Fruit fly (Drosophila melanogaster) whole organism, embryonic: ENCODE measurements around the gene CG46244.
A peak's percentile ranks its signal among the peaks of the same experiment; 100 is the strongest.

Experiments
- Adf1 ChIP-seq: fragments of 200-800 bp; sonication (Bioruptor generic); IDR thresholded peaks from 2 replicates; pipeline ENCODE4 v1.3.6; 2022; ENCODE audit warnings: missing biosample characterization, missing genetic modification characterization
- Atf-2 ChIP-seq: fragments of 200-800 bp; sonication (Bioruptor generic); optimal IDR thresholded peaks from 2 replicates; lab custom pipeline; 2016; ENCODE audit warnings: missing biosample characterization, missing genetic modification characterization
- Bdp1 ChIP-seq: fragments of 200-800 bp; sonication (Bioruptor generic); optimal IDR thresholded peaks from 3 replicates; lab custom pipeline; 2016; ENCODE audit warnings: missing biosample characterization, missing genetic modification characterization
- CG10209 ChIP-seq: fragments of 200-800 bp; sonication (Bioruptor generic); optimal IDR thresholded peaks from 3 replicates; lab custom pipeline; 2017; ENCODE audit warnings: missing biosample characterization, mild to moderate bottlenecking, missing genetic modification characterization, missing genetic modification reagents
- CG10267 ChIP-seq: fragments of 200-800 bp; sonication (Bioruptor generic); optimal IDR thresholded peaks from 2 replicates; lab custom pipeline; 2018; ENCODE audit warnings: missing biosample characterization, mild to moderate bottlenecking, missing genetic modification characterization, moderate library complexity
- CG11456 ChIP-seq: fragments of 200-800 bp; sonication (Bioruptor generic); IDR thresholded peaks from 3 replicates; pipeline ENCODE4 v1.3.6; 2022; ENCODE audit warnings: missing biosample characterization, missing genetic modification characterization
- CG12155 ChIP-seq: fragments of 200-800 bp; sonication (Bioruptor generic); optimal IDR thresholded peaks from 3 replicates; lab custom pipeline; 2016; ENCODE audit warnings: missing biosample characterization, missing genetic modification characterization
- CG14441 ChIP-seq: fragments of 200-800 bp; sonication (Bioruptor generic); IDR thresholded peaks from 2 replicates; pipeline ENCODE4 v1.3.6; 2022; ENCODE audit warnings: missing biosample characterization, missing genetic modification characterization
- CG1529 ChIP-seq: fragments of 200-800 bp; sonication (Bioruptor generic); optimal IDR thresholded peaks from 3 replicates; lab custom pipeline; 2018; ENCODE audit warnings: missing biosample characterization, missing genetic modification characterization
- CG1647 ChIP-seq: fragments of 200-800 bp; sonication (Bioruptor generic); optimal IDR thresholded peaks from 3 replicates; lab custom pipeline; 2016; ENCODE audit warnings: missing biosample characterization, missing genetic modification characterization
- CG17186 ChIP-seq: fragments of 200-800 bp; sonication (Bioruptor generic); optimal IDR thresholded peaks from 3 replicates; lab custom pipeline; 2017; ENCODE audit warnings: missing biosample characterization, missing genetic modification reagents, missing genetic modification characterization
- CG17328 ChIP-seq: fragments of 200-800 bp; sonication (Bioruptor generic); IDR thresholded peaks from 2 replicates; pipeline ENCODE4 v1.3.6; 2022; ENCODE audit warnings: missing biosample characterization, missing genetic modification characterization
- CG1792 ChIP-seq: fragments of 200-800 bp; sonication (Bioruptor generic); optimal IDR thresholded peaks from 2 replicates; lab custom pipeline; 2016; ENCODE audit warnings: missing biosample characterization, missing genetic modification characterization
- CG2712 ChIP-seq: fragments of 200-800 bp; optimal IDR thresholded peaks from 3 replicates; lab custom pipeline; 2019; ENCODE audit warnings: missing biosample characterization, mild to moderate bottlenecking, missing genetic modification characterization, moderate library complexity
- CG30403 ChIP-seq: fragments of 200-800 bp; sonication (Bioruptor generic); optimal IDR thresholded peaks from 3 replicates; lab custom pipeline; 2016; ENCODE audit warnings: missing biosample characterization, missing genetic modification characterization
- CG3163 ChIP-seq: fragments of 200-800 bp; sonication (Bioruptor generic); optimal IDR thresholded peaks from 3 replicates; lab custom pipeline; 2016; ENCODE audit warnings: missing biosample characterization, missing genetic modification characterization
- CG33213 ChIP-seq: fragments of 200-800 bp; sonication (Bioruptor generic); optimal IDR thresholded peaks from 3 replicates; lab custom pipeline; 2016; ENCODE audit warnings: missing biosample characterization, missing genetic modification characterization
- CG33557 ChIP-seq: fragments of 200-800 bp; sonication (Bioruptor generic); optimal IDR thresholded peaks from 2 replicates; lab custom pipeline; 2019; ENCODE audit warnings: missing biosample characterization, mild to moderate bottlenecking, missing genetic modification characterization, moderate library complexity
- CG3726 ChIP-seq: fragments of 200-800 bp; sonication (Bioruptor generic); IDR thresholded peaks from 3 replicates; pipeline ENCODE4, ENCODE4 v1.3.6; 2022; ENCODE audit warnings: missing biosample characterization, missing genetic modification characterization
- CG3847 ChIP-seq: fragments of 200-800 bp; sonication (Bioruptor generic); IDR thresholded peaks from 2 replicates; pipeline ENCODE4 v1.3.6; 2022; ENCODE audit warnings: missing biosample characterization, missing genetic modification characterization
- CG6689 ChIP-seq: fragments of 200-800 bp; sonication (Bioruptor generic); IDR thresholded peaks from 2 replicates; pipeline ENCODE4 v1.3.6; 2022; ENCODE audit warnings: missing biosample characterization, missing genetic modification characterization
- CG6765 ChIP-seq: fragments of 200-800 bp; sonication (Bioruptor generic); optimal IDR thresholded peaks from 3 replicates; lab custom pipeline; 2017; ENCODE audit warnings: missing biosample characterization, mild to moderate bottlenecking, missing genetic modification characterization
- CG6813 ChIP-seq: fragments of 200-800 bp; sonication (Bioruptor generic); optimal IDR thresholded peaks from 2 replicates; lab custom pipeline; 2017; ENCODE audit warnings: missing biosample characterization, missing genetic modification characterization, mild to moderate bottlenecking, moderate library complexity, missing genetic modification reagents
- CG7928 ChIP-seq: fragments of 200-800 bp; sonication (Bioruptor generic); optimal IDR thresholded peaks from 2 replicates; lab custom pipeline; 2017; ENCODE audit warnings: missing biosample characterization, mild to moderate bottlenecking, missing genetic modification characterization
- CG7987 ChIP-seq: fragments of 200-800 bp; sonication (Bioruptor generic); optimal IDR thresholded peaks from 2 replicates; lab custom pipeline; 2018; ENCODE audit warnings: missing biosample characterization, mild to moderate bottlenecking, missing genetic modification characterization, moderate library complexity
- CG8281 ChIP-seq: fragments of 200-800 bp; sonication (Bioruptor generic); optimal IDR thresholded peaks from 2 replicates; lab custom pipeline; 2018; ENCODE audit warnings: missing biosample characterization, mild to moderate bottlenecking, missing genetic modification characterization, moderate library complexity
- CHES-1-like ChIP-seq: fragments of 200-800 bp; sonication (Bioruptor generic); optimal IDR thresholded peaks from 2 replicates; lab custom pipeline; 2016; ENCODE audit warnings: missing biosample characterization, missing genetic modification characterization
- Camta ChIP-seq: fragments of 200-800 bp; sonication (Bioruptor generic); optimal IDR thresholded peaks from 2 replicates; lab custom pipeline; 2016; ENCODE audit warnings: missing biosample characterization, missing genetic modification characterization
- Drgx ChIP-seq: fragments of 200-800 bp; sonication (Bioruptor generic); IDR thresholded peaks from 2 replicates; pipeline ENCODE4 v1.3.6; 2022; ENCODE audit warnings: missing biosample characterization, missing genetic modification characterization
- E2f2 ChIP-seq: fragments of 200-800 bp; sonication (Bioruptor generic); IDR thresholded peaks from 2 replicates; pipeline ENCODE4 v1.3.6; 2022; ENCODE audit warnings: missing biosample characterization, missing genetic modification characterization
- Mad ChIP-seq: fragments of 200-800 bp; sonication (Bioruptor generic); optimal IDR thresholded peaks from 2 replicates; lab custom pipeline; 2016; ENCODE audit warnings: missing biosample characterization, missing genetic modification characterization
- NfI ChIP-seq: fragments of 200-800 bp; sonication (Bioruptor generic); optimal IDR thresholded peaks from 3 replicates; lab custom pipeline; 2018; ENCODE audit warnings: missing biosample characterization, mild to moderate bottlenecking, missing genetic modification characterization, moderate library complexity
- Side ChIP-seq: fragments of 200-800 bp; sonication (Bioruptor generic); optimal IDR thresholded peaks from 2 replicates; lab custom pipeline; 2016; ENCODE audit warnings: missing biosample characterization, missing genetic modification characterization
- Vsx1 ChIP-seq: fragments of 200-800 bp; sonication (Bioruptor generic); optimal IDR thresholded peaks from 2 replicates; lab custom pipeline; 2017; ENCODE audit warnings: missing biosample characterization, mild to moderate bottlenecking, missing genetic modification characterization, missing genetic modification reagents
- abd-A ChIP-seq: fragments of 200-800 bp; sonication (Bioruptor generic); optimal IDR thresholded peaks from 3 replicates; lab custom pipeline; 2019; ENCODE audit warnings: missing biosample characterization, mild to moderate bottlenecking, missing genetic modification characterization, moderate library complexity
- bab2 ChIP-seq: fragments of 200-800 bp; sonication (Bioruptor generic); optimal IDR thresholded peaks from 2 replicates; lab custom pipeline; 2016; ENCODE audit warnings: missing biosample characterization, missing genetic modification characterization
- dimm ChIP-seq: fragments of 200-800 bp; sonication (Bioruptor generic); IDR thresholded peaks from 2 replicates; pipeline ENCODE4 v1.3.6; 2022; ENCODE audit warnings: missing biosample characterization, missing genetic modification characterization
- dmrt99B ChIP-seq: fragments of 200-800 bp; sonication (Bioruptor generic); optimal IDR thresholded peaks from 2 replicates; lab custom pipeline; 2018; ENCODE audit warnings: missing biosample characterization, mild to moderate bottlenecking, missing genetic modification characterization, moderate library complexity
- dpn ChIP-seq, 2 experiments: fragments of 200-800 bp; sonication (Bioruptor generic); optimal IDR thresholded peaks; 3 replicates each; lab custom pipeline; 2016; ENCODE audit warnings: missing biosample characterization in 2 of 2, missing genetic modification characterization in 2 of 2
- fd96Cb ChIP-seq: fragments of 200-800 bp; sonication (Bioruptor generic); optimal IDR thresholded peaks from 2 replicates; lab custom pipeline; 2018; ENCODE audit warnings: missing biosample characterization, mild to moderate bottlenecking, missing genetic modification characterization, moderate library complexity
- fru ChIP-seq: fragments of >200 bp; optimal IDR thresholded peaks from 2 replicates; lab custom pipeline; 2017
- hth ChIP-seq: fragments of >200 bp; optimal IDR thresholded peaks from 2 replicates; lab custom pipeline; 2017; ENCODE audit warnings: inconsistent platforms
- ind ChIP-seq: fragments of 200-800 bp; sonication (Bioruptor generic); optimal IDR thresholded peaks from 3 replicates; lab custom pipeline; 2016; ENCODE audit warnings: missing biosample characterization, missing genetic modification characterization
- jumu ChIP-seq: fragments of 200-800 bp; sonication (Bioruptor generic); optimal IDR thresholded peaks from 3 replicates; lab custom pipeline; 2016; ENCODE audit warnings: missing biosample characterization, missing genetic modification characterization
- ken ChIP-seq: fragments of 200-800 bp; sonication (Bioruptor generic); IDR thresholded peaks from 3 replicates; pipeline ENCODE4 v1.3.6; 2022; ENCODE audit warnings: missing biosample characterization, missing genetic modification characterization
- pan ChIP-seq, 4 experiments: fragments of >200 bp in 3 of 4; fragments of 200-800 bp in 1 of 4; sonication (Bioruptor generic) in 1 of 4; optimal IDR thresholded peaks in 3 of 4; IDR thresholded peaks in 1 of 4; 2 replicates each; pipeline versions ENCODE4 v1.3.6 to Lab custom; 2017 to 2022; ENCODE audit warnings: missing biosample characterization in 2 of 4, missing genetic modification characterization in 2 of 4, mixed read lengths in 1 of 4
- pho ChIP-seq: fragments of 200-800 bp; sonication (Bioruptor generic); optimal IDR thresholded peaks from 2 replicates; lab custom pipeline; 2016; ENCODE audit warnings: missing biosample characterization, missing genetic modification characterization
- ranshi ChIP-seq: fragments of 200-800 bp; sonication (Bioruptor generic); IDR thresholded peaks from 2 replicates; pipeline ENCODE4 v1.3.6; 2022; ENCODE audit warnings: missing biosample characterization, missing genetic modification characterization
- slou ChIP-seq: fragments of 200-800 bp; sonication (Bioruptor generic); optimal IDR thresholded peaks from 3 replicates; lab custom pipeline; 2016; ENCODE audit warnings: missing biosample characterization, missing genetic modification characterization
- tna ChIP-seq: fragments of 200-800 bp; sonication (Bioruptor generic); IDR thresholded peaks from 2 replicates; pipeline ENCODE4 v1.3.6; 2022; ENCODE audit warnings: missing biosample characterization, missing genetic modification characterization; ENCODE audit not compliant: partially characterized antibody
- vvl ChIP-seq: fragments of 200-800 bp; sonication (Bioruptor generic); IDR thresholded peaks from 2 replicates; pipeline ENCODE4 v1.3.6; 2022; ENCODE audit warnings: missing biosample characterization, missing genetic modification characterization

Gene CG46244

DNA sequence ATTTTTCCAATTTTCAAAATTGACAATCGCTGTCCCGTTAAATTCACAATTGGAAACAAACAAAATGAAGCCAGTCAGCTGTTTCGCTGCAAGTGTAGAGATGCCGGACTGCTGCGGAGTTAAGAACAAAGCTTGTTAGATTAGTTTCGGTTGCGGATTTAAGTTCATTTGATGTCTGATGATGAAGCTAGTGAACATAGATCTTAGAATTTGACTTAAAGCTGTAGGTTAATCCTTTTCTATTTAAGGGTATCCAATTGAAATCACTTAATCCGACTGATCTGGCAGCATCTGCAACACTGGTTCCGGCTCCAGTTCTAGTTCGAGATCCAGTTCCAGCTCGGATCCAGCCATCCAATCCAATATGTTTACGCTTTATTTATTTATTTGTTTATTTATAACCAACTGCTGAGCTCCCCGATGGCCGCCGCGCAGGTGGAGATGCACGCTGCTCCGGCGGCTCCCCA lies 22.4 kb upstream of the CG46244 start, which contains the start of the genes PCNA2 and CG10366 (continued):
- no peak for TF ChIP-seq Vsx1 (GFP tag; lab: Kevin White, UChicago)
- peak; percentile 81 for TF ChIP-seq CG30403 (GFP tag; lab: Kevin White, UChicago)
- TF ChIP-seq CG17328 (GFP tag; lab: Robert Waterston, UW): peak; percentile 43; the same call in 1 of the 2 replicates
- peak; percentile 77 for TF ChIP-seq bab2 (GFP tag; lab: Kevin White, UChicago)
- TF ChIP-seq Adf1: no peak
- no peak for TF ChIP-seq pan (optimal IDR thresholded peaks at IDR 0.05; lab: Kevin White, UChicago)
- TF ChIP-seq pan (GFP tag; optimal IDR thresholded peaks at IDR 0.05 in 1 of 2, IDR thresholded peaks at IDR 0.05 in 1 of 2): peak in 1 of 2 experiments; percentile 48
- TF ChIP-seq jumu: peak; percentile 78
- peak; percentile 46 for TF ChIP-seq dmrt99B (tag; lab: Kevin White, UChicago)
- no peak for TF ChIP-seq hth
- TF ChIP-seq CG6813 (GFP tag; lab: Kevin White, UChicago): no peak
- peak; percentile 71 for TF ChIP-seq Side
- peak; percentile 57 for TF ChIP-seq Atf-2 (GFP tag; lab: Kevin White, UChicago)
- no peak for TF ChIP-seq ranshi (GFP tag; lab: Robert Waterston, UW)
- peak; percentile 67 for TF ChIP-seq E2f2 (GFP tag; lab: Robert Waterston, UW)
- peak; percentile 76 for TF ChIP-seq Mad
- TF ChIP-seq CG11456 (GFP tag; lab: Robert Waterston, UW): peak; percentile 60; the same call in 1 of the 3 replicates
- TF ChIP-seq CG14441: peak; percentile 46; the same call in 1 of the 2 replicates
- peak; percentile 58 for TF ChIP-seq CG33557 (GFP tag; lab: Kevin White, UChicago)
- TF ChIP-seq Drgx (GFP tag; lab: Robert Waterston, UW): no peak
- TF ChIP-seq CG33213: peak; percentile 89
- TF ChIP-seq abd-A (tag; lab: Kevin White, UChicago): no peak
- TF ChIP-seq CG3726: no peak
- peak; percentile 84 for TF ChIP-seq CG2712
- peak; percentile 57 for TF ChIP-seq CG6689
- peak; percentile 88 for TF ChIP-seq CG3847 (GFP tag; lab: Robert Waterston, UW)
- peak; percentile 54; the same call in 1 of the 2 replicates for TF ChIP-seq vvl (GFP tag; lab: Robert Waterston, UW)
- TF ChIP-seq dpn (GFP tag; optimal IDR thresholded peaks at IDR 0.05; lab: Kevin White, UChicago): peak; percentile 75 to 80
- peak; percentile 71 for TF ChIP-seq CG17186
- TF ChIP-seq CG8281: peak; percentile 27
- peak; percentile 82 for TF ChIP-seq CHES-1-like (GFP tag; lab: Kevin White, UChicago)
- TF ChIP-seq fd96Cb (tag; lab: Kevin White, UChicago): peak; percentile 3
- TF ChIP-seq CG3163 (GFP tag; lab: Kevin White, UChicago): peak; percentile 49
- peak; percentile 51 for TF ChIP-seq Camta
- no peak for TF ChIP-seq tna (GFP tag; lab: Robert Waterston, UW)
- peak; percentile 42 for TF ChIP-seq CG10209
- TF ChIP-seq CG12155 (GFP tag; lab: Kevin White, UChicago): peak; percentile 61
- TF ChIP-seq CG1647: peak; percentile 59
- no peak for TF ChIP-seq dimm
- peak; percentile 62 for TF ChIP-seq NfI (GFP tag; lab: Kevin White, UChicago)
- no peak for TF ChIP-seq CG6765 (GFP tag; lab: Kevin White, UChicago)
- peak; percentile 54 for TF ChIP-seq CG1792
- TF ChIP-seq CG1529 (GFP tag; lab: Kevin White, UChicago): no peak
- TF ChIP-seq Bdp1: peak; percentile 54
- TF ChIP-seq ind: peak; percentile 78
- TF ChIP-seq CG10267: peak; percentile 67
- TF ChIP-seq fru (lab: Kevin White, UChicago): no peak
- TF ChIP-seq pho (GFP tag; lab: Kevin White, UChicago): peak; percentile 65
- TF ChIP-seq slou (GFP tag; lab: Kevin White, UChicago): peak; percentile 33
- peak; percentile 63; the same call in 1 of the 3 replicates for TF ChIP-seq ken (GFP tag; lab: Robert Waterston, UW)
- TF ChIP-seq CG7928 (GFP tag; lab: Kevin White, UChicago): peak; percentile 70
- peak; percentile 33 for TF ChIP-seq CG7987 (GFP tag; lab: Kevin White, UChicago)
